Worm (Caenorhabditis elegans) whole organism, early embryonic: ENCODE measurements around the gene clec-124.

ENCODE experiments used
- ama-1 ChIP-seq: fragments of 150-350 bp; optimal IDR thresholded peaks from 2 replicates; lab custom pipeline; 2014
- flt-1 ChIP-seq: fragments of 200-800 bp; sonication (Bioruptor generic); IDR thresholded peaks from 2 replicates; pipeline ENCODE4 v1.3.6; 2022; ENCODE audit warnings: missing genetic modification characterization, missing compliant biosample characterization
- sea-1 ChIP-seq: fragments of 200-800 bp; sonication (Bioruptor generic); conservative IDR thresholded peaks from 2 replicates; pipeline ENCODE4 v1.3.6; 2022; ENCODE audit warnings: missing genetic modification characterization, missing compliant biosample characterization

ce11 chrII:3225200-3225599 is 24.3 kb upstream of the clec-124 start, which contains the start of gene ZC239.16:
- TF ChIP-seq flt-1 (GFP tag; lab: Robert Waterston, UW), result no peak
- no peak for TF ChIP-seq ama-1
- TF ChIP-seq sea-1 (GFP tag; lab: Robert Waterston, UW), result no peak
